Fruit fly (Drosophila melanogaster) whole organism, embryonic: Measurements from ENCODE around the gene CG6168.
A peak's percentile ranks its signal among the peaks of the same experiment; 100 is the strongest.

Source experiments
- Atf6 ChIP-seq: fragments of 200-800 bp; sonication (Bioruptor generic); IDR thresholded peaks from 2 replicates; pipeline ENCODE4 v1.3.6; 2022; ENCODE audit warnings: missing biosample characterization, missing genetic modification characterization
- CG10267 ChIP-seq: fragments of 200-800 bp; sonication (Bioruptor generic); optimal IDR thresholded peaks from 2 replicates; lab custom pipeline; 2018; ENCODE audit warnings: missing biosample characterization, mild to moderate bottlenecking, missing genetic modification characterization, moderate library complexity
- CG12942 ChIP-seq: fragments of 200-800 bp; sonication (Bioruptor generic); optimal IDR thresholded peaks from 3 replicates; lab custom pipeline; 2016; ENCODE audit warnings: missing biosample characterization, missing genetic modification characterization
- CG15696 ChIP-seq: fragments of 200-800 bp; sonication (Bioruptor generic); optimal IDR thresholded peaks from 2 replicates; lab custom pipeline; 2019; ENCODE audit warnings: missing biosample characterization, mild to moderate bottlenecking, missing genetic modification characterization, moderate library complexity
- CG2712 ChIP-seq: fragments of 200-800 bp; optimal IDR thresholded peaks from 3 replicates; lab custom pipeline; 2019; ENCODE audit warnings: missing biosample characterization, mild to moderate bottlenecking, missing genetic modification characterization, moderate library complexity
- CG31441 ChIP-seq: fragments of 200-800 bp; sonication (Bioruptor generic); IDR thresholded peaks from 2 replicates; pipeline ENCODE4 v1.3.6; 2022; ENCODE audit warnings: missing biosample characterization, missing genetic modification characterization
- CG34224 ChIP-seq: fragments of 200-800 bp; sonication (Bioruptor generic); IDR thresholded peaks from 3 replicates; pipeline ENCODE4 v1.3.6; 2022; ENCODE audit warnings: missing biosample characterization, missing genetic modification characterization; ENCODE audit not compliant: partially characterized antibody
- CG3726 ChIP-seq: fragments of 200-800 bp; sonication (Bioruptor generic); IDR thresholded peaks from 3 replicates; pipeline ENCODE4, ENCODE4 v1.3.6; 2022; ENCODE audit warnings: missing biosample characterization, missing genetic modification characterization
- CG4820 ChIP-seq: fragments of 200-800 bp; sonication (Bioruptor generic); optimal IDR thresholded peaks from 3 replicates; lab custom pipeline; 2016; ENCODE audit warnings: missing biosample characterization, missing genetic modification characterization
- CG6272 ChIP-seq: fragments of 200-800 bp; sonication (Bioruptor generic); IDR thresholded peaks from 2 replicates; pipeline ENCODE4 v1.3.6; 2022; ENCODE audit warnings: missing biosample characterization, missing genetic modification characterization
- CG7271 ChIP-seq: fragments of 200-800 bp; sonication (Bioruptor generic); optimal IDR thresholded peaks from 2 replicates; lab custom pipeline; 2018; ENCODE audit warnings: missing biosample characterization, mild to moderate bottlenecking, missing genetic modification characterization, moderate library complexity
- CG8281 ChIP-seq: fragments of 200-800 bp; sonication (Bioruptor generic); optimal IDR thresholded peaks from 2 replicates; lab custom pipeline; 2018; ENCODE audit warnings: missing biosample characterization, mild to moderate bottlenecking, missing genetic modification characterization, moderate library complexity
- CG8388 ChIP-seq: fragments of 200-800 bp; sonication (Bioruptor generic); optimal IDR thresholded peaks from 2 replicates; lab custom pipeline; 2019; ENCODE audit warnings: missing biosample characterization, mild to moderate bottlenecking, missing genetic modification characterization, moderate library complexity
- CG8924 ChIP-seq: fragments of 200-800 bp; optimal IDR thresholded peaks from 3 replicates; lab custom pipeline; 2019; ENCODE audit warnings: missing biosample characterization, mild to moderate bottlenecking, missing genetic modification characterization, moderate library complexity
- CG9437 ChIP-seq: fragments of 200-800 bp; sonication (Bioruptor generic); optimal IDR thresholded peaks from 2 replicates; lab custom pipeline; 2018; ENCODE audit warnings: missing biosample characterization, mild to moderate bottlenecking, missing genetic modification characterization
- CG9817 ChIP-seq: fragments of 200-800 bp; sonication (Bioruptor generic); optimal IDR thresholded peaks from 2 replicates; lab custom pipeline; 2018; ENCODE audit warnings: missing biosample characterization, mild to moderate bottlenecking, missing genetic modification characterization, moderate library complexity
- CTCF ChIP-seq: fragments of 200-800 bp; sonication (Bioruptor generic); optimal IDR thresholded peaks from 2 replicates; lab custom pipeline; 2017; ENCODE audit warnings: missing biosample characterization, mild to moderate bottlenecking, missing genetic modification characterization, moderate library complexity
- D19B ChIP-seq: fragments of 200-800 bp; sonication (Bioruptor generic); optimal IDR thresholded peaks from 2 replicates; lab custom pipeline; 2017; ENCODE audit warnings: missing biosample characterization, mild to moderate bottlenecking, missing genetic modification characterization
- HHEX ChIP-seq: fragments of 200-800 bp; sonication (Bioruptor generic); optimal IDR thresholded peaks from 3 replicates; lab custom pipeline; 2017; ENCODE audit warnings: missing biosample characterization, mild to moderate bottlenecking, missing genetic modification characterization, missing genetic modification reagents
- HLH4C ChIP-seq: fragments of 200-800 bp; sonication (Bioruptor generic); IDR thresholded peaks from 3 replicates; pipeline ENCODE4 v1.3.6; 2022; ENCODE audit warnings: missing biosample characterization, missing genetic modification characterization; ENCODE audit not compliant: partially characterized antibody
- Hr39 ChIP-seq: fragments of >200 bp; optimal IDR thresholded peaks from 2 replicates; lab custom pipeline; 2017
- MTF-1 ChIP-seq: fragments of 200-800 bp; sonication (Bioruptor generic); optimal IDR thresholded peaks from 2 replicates; lab custom pipeline; 2018; ENCODE audit warnings: missing biosample characterization, mild to moderate bottlenecking, missing genetic modification characterization, borderline replicate concordance
- NK7.1 ChIP-seq: fragments of 200-800 bp; sonication (Bioruptor generic); optimal IDR thresholded peaks from 3 replicates; lab custom pipeline; 2016; ENCODE audit warnings: missing biosample characterization, missing genetic modification characterization
- Nf-YB ChIP-seq: fragments of 200-800 bp; sonication (Bioruptor generic); optimal IDR thresholded peaks from 3 replicates; lab custom pipeline; 2019; ENCODE audit warnings: missing biosample characterization, mild to moderate bottlenecking, missing genetic modification characterization, moderate library complexity
- Rfx ChIP-seq: fragments of 200-800 bp; sonication (Bioruptor generic); IDR thresholded peaks from 2 replicates; pipeline ENCODE4 v1.3.6; 2022; ENCODE audit warnings: missing biosample characterization, missing genetic modification characterization
- Sry-β ChIP-seq: fragments of 200-800 bp; sonication (Bioruptor generic); optimal IDR thresholded peaks from 2 replicates; lab custom pipeline; 2018; ENCODE audit warnings: missing biosample characterization, mild to moderate bottlenecking, missing genetic modification characterization, moderate library complexity
- Vsx1 ChIP-seq: fragments of 200-800 bp; sonication (Bioruptor generic); optimal IDR thresholded peaks from 2 replicates; lab custom pipeline; 2017; ENCODE audit warnings: missing biosample characterization, mild to moderate bottlenecking, missing genetic modification characterization, missing genetic modification reagents
- Xrp1 ChIP-seq: fragments of 200-800 bp; sonication (Bioruptor generic); IDR thresholded peaks from 2 replicates; pipeline ENCODE4 v1.3.6; 2022; ENCODE audit warnings: missing biosample characterization, missing genetic modification characterization
- YL-1 ChIP-seq: fragments of 200-800 bp; sonication (Bioruptor generic); optimal IDR thresholded peaks from 3 replicates; lab custom pipeline; 2017; ENCODE audit warnings: missing biosample characterization, mild to moderate bottlenecking, missing genetic modification characterization
- az2 ChIP-seq: fragments of 200-800 bp; sonication (Bioruptor generic); optimal IDR thresholded peaks from 3 replicates; lab custom pipeline; 2016; ENCODE audit warnings: missing biosample characterization, missing genetic modification characterization
- bowl ChIP-seq: fragments of 200-800 bp; sonication (Bioruptor generic); IDR thresholded peaks from 2 replicates; pipeline ENCODE4 v1.3.6; 2022; ENCODE audit warnings: missing biosample characterization, missing genetic modification characterization
- ci ChIP-seq: fragments of 200-800 bp; sonication (Bioruptor generic); IDR thresholded peaks from 3 replicates; pipeline ENCODE4 v1.3.6; 2022; ENCODE audit warnings: missing biosample characterization, missing genetic modification characterization
- crp ChIP-seq, 2 experiments: fragments of 200-800 bp; sonication (Bioruptor generic); optimal IDR thresholded peaks; 2 replicates in 1 of 2; 3 replicates in 1 of 2; lab custom pipeline; 2017; ENCODE audit warnings: missing biosample characterization in 2 of 2, missing genetic modification characterization in 2 of 2, mild to moderate bottlenecking in 1 of 2, moderate library complexity in 1 of 2
- disco-r ChIP-seq: fragments of 200-800 bp; sonication (Bioruptor generic); optimal IDR thresholded peaks from 2 replicates; lab custom pipeline; 2016; ENCODE audit warnings: missing biosample characterization, missing genetic modification characterization
- fd64A ChIP-seq: fragments of 200-800 bp; sonication (Bioruptor generic); optimal IDR thresholded peaks from 3 replicates; lab custom pipeline; 2018; ENCODE audit warnings: missing biosample characterization, mild to moderate bottlenecking, missing genetic modification characterization
- gro ChIP-seq: fragments of 200-800 bp; sonication (Bioruptor generic); optimal IDR thresholded peaks from 2 replicates; lab custom pipeline; 2016; ENCODE audit warnings: missing biosample characterization, missing genetic modification characterization
- hkb ChIP-seq, 2 experiments: fragments of 200-800 bp in 1 of 2; fragments of >200 bp in 1 of 2; sonication (Bioruptor generic) in 1 of 2; IDR thresholded peaks in 1 of 2; optimal IDR thresholded peaks in 1 of 2; 2 replicates each; pipeline versions ENCODE4 v1.3.6 to Lab custom; 2017 to 2022; ENCODE audit warnings: missing biosample characterization in 1 of 2, missing genetic modification characterization in 1 of 2
- inv ChIP-seq: fragments of 200-800 bp; sonication (Bioruptor generic); IDR thresholded peaks from 2 replicates; pipeline ENCODE4 v1.3.6; 2022; ENCODE audit warnings: missing biosample characterization, missing genetic modification characterization; ENCODE audit not compliant: partially characterized antibody
- jigr1 ChIP-seq: fragments of 200-800 bp; sonication (Bioruptor generic); IDR thresholded peaks from 3 replicates; pipeline ENCODE4 v1.3.6; 2022; ENCODE audit warnings: missing biosample characterization, missing genetic modification characterization
- knrl ChIP-seq: fragments of 200-800 bp; sonication (Bioruptor generic); IDR thresholded peaks from 3 replicates; pipeline ENCODE4 v1.3.6; 2022; ENCODE audit warnings: missing biosample characterization, missing genetic modification characterization; ENCODE audit not compliant: partially characterized antibody
- lilli ChIP-seq: fragments of 200-800 bp; sonication (Bioruptor generic); optimal IDR thresholded peaks from 3 replicates; lab custom pipeline; 2016; ENCODE audit warnings: missing biosample characterization, missing genetic modification characterization
- odd ChIP-seq: fragments of 200-800 bp; sonication (Bioruptor generic); optimal IDR thresholded peaks from 2 replicates; lab custom pipeline; 2017; ENCODE audit warnings: missing biosample characterization, mild to moderate bottlenecking, missing genetic modification characterization
- ranshi ChIP-seq: fragments of 200-800 bp; sonication (Bioruptor generic); IDR thresholded peaks from 2 replicates; pipeline ENCODE4 v1.3.6; 2022; ENCODE audit warnings: missing biosample characterization, missing genetic modification characterization
- so ChIP-seq: fragments of 200-800 bp; sonication (Bioruptor generic); IDR thresholded peaks from 3 replicates; pipeline ENCODE4 v1.3.6; 2022; ENCODE audit warnings: missing biosample characterization, missing genetic modification characterization
- sqz ChIP-seq: fragments of 200-800 bp; sonication (Bioruptor generic); optimal IDR thresholded peaks from 3 replicates; lab custom pipeline; 2018; ENCODE audit warnings: missing biosample characterization, mild to moderate bottlenecking, missing genetic modification characterization
- sug ChIP-seq: fragments of 200-800 bp; optimal IDR thresholded peaks from 2 replicates; lab custom pipeline; 2019; ENCODE audit warnings: missing biosample characterization, mild to moderate bottlenecking, missing genetic modification characterization, moderate library complexity
- toy ChIP-seq: fragments of 200-800 bp; sonication (Bioruptor generic); IDR thresholded peaks from 2 replicates; pipeline ENCODE4 v1.3.6; 2022; ENCODE audit warnings: missing biosample characterization, missing genetic modification characterization
- tup ChIP-seq: fragments of 200-800 bp; sonication (Bioruptor generic); optimal IDR thresholded peaks from 2 replicates; lab custom pipeline; 2016; ENCODE audit warnings: missing biosample characterization, mild to moderate bottlenecking, missing genetic modification characterization, moderate library complexity
- zf30C ChIP-seq: fragments of 200-800 bp; sonication (Bioruptor generic); optimal IDR thresholded peaks from 3 replicates; lab custom pipeline; 2018; ENCODE audit warnings: missing biosample characterization, mild to moderate bottlenecking, missing genetic modification characterization
- zfh2 ChIP-seq: fragments of 200-800 bp; sonication (Bioruptor generic); optimal IDR thresholded peaks from 2 replicates; lab custom pipeline; 2016; ENCODE audit warnings: missing biosample characterization, missing genetic modification characterization

The CG6168 gene

DNA sequence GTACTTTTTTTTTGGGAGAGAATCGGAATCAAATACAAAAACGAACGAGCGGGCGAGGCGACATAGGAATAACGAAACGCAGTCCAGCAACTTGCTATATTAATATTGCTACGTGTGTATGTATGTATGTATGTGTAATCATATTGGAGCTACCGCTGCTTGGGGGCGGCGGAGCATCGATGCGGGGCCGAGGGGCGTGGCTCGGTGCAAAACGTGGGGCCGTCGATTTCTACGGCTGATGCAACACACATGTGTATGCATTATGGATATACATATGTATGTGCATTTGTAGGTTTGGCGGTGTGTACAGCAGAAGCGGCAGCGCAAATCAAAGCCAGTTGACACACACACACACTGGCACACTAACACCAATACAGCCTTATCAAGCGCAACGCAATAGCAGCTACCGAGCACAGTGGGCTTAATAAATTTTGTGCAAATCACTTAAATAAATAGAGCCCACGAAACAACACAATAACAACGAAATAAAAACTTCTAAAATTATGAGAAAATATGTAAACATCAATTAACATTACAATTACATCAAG lies 29.3 kb downstream of the CG6168 start (continued):
- TF ChIP-seq HLH4C (no peak), Hr39 (no peak), odd (no peak), fd64A (GFP tag; lab: Kevin White, UChicago) (no peak), CG2712 (peak; percentile 5), toy (GFP tag; lab: Robert Waterston, UW) (no peak; the same call in 1 of the 2 replicates), sug (peak; percentile 77), bowl (GFP tag; lab: Robert Waterston, UW) (no peak), CG31441 (GFP tag; lab: Robert Waterston, UW) (no peak), HHEX (GFP tag; lab: Kevin White, UChicago) (no peak), CG15696 (no peak), disco-r (no peak), ranshi (peak; percentile 61), Nf-YB (no peak), CG8924 (no peak), MTF-1 (GFP tag; lab: Kevin White, UChicago) (no peak), zfh2 (no peak), jigr1 (GFP tag; lab: Robert Waterston, UW) (no peak), crp (GFP tag; optimal IDR thresholded peaks at IDR 0.05; lab: Kevin White, UChicago) (no peak), CG9437 (GFP tag; lab: Kevin White, UChicago) (no peak), CG6272 (GFP tag; lab: Robert Waterston, UW) (no peak), CG34224 (GFP tag; lab: Robert Waterston, UW) (no peak), az2 (GFP tag; lab: Kevin White, UChicago) (no peak), CG8388 (GFP tag; lab: Kevin White, UChicago) (no peak), CG10267 (no peak), lilli (GFP tag; lab: Kevin White, UChicago) (no peak), CG7271 (tag; lab: Kevin White, UChicago) (no peak), Sry-β (GFP tag; lab: Kevin White, UChicago) (no peak), zf30C (GFP tag; lab: Kevin White, UChicago) (no peak), NK7.1 (GFP tag; lab: Kevin White, UChicago) (no peak), CG4820 (no peak), Vsx1 (no peak), CTCF (GFP tag; lab: Kevin White, UChicago) (no peak), hkb (optimal IDR thresholded peaks at IDR 0.05; lab: Kevin White, UChicago) (no peak), hkb (GFP tag; IDR thresholded peaks at IDR 0.05; lab: Robert Waterston, UW) (peak; percentile 40; the same call in 1 of the 2 replicates), Rfx (GFP tag; lab: Robert Waterston, UW) (peak; percentile 61), Atf6 (GFP tag; lab: Robert Waterston, UW) (peak; percentile 46; the same call in 1 of the 2 replicates), sqz (GFP tag; lab: Kevin White, UChicago) (no peak), YL-1 (GFP tag; lab: Kevin White, UChicago) (no peak), knrl (GFP tag; lab: Robert Waterston, UW) (no peak), ci (GFP tag; lab: Robert Waterston, UW) (peak; percentile 44; the same call in 1 of the 3 replicates), so (GFP tag; lab: Robert Waterston, UW) (peak; percentile 50; the same call in 2 of the 3 replicates), Xrp1 (GFP tag; lab: Robert Waterston, UW) (peak; percentile 52), CG12942 (GFP tag; lab: Kevin White, UChicago) (no peak), CG3726 (no peak), D19B (no peak), inv (GFP tag; lab: Robert Waterston, UW) (no peak), CG8281 (tag; lab: Kevin White, UChicago) (no peak), CG9817 (no peak), gro (GFP tag; lab: Kevin White, UChicago) (no peak), tup (GFP tag; lab: Kevin White, UChicago) (no peak)
